Fruit fly (Drosophila melanogaster): Measurements from ENCODE around the gene CG12991.

The CG12991 gene

DNA sequence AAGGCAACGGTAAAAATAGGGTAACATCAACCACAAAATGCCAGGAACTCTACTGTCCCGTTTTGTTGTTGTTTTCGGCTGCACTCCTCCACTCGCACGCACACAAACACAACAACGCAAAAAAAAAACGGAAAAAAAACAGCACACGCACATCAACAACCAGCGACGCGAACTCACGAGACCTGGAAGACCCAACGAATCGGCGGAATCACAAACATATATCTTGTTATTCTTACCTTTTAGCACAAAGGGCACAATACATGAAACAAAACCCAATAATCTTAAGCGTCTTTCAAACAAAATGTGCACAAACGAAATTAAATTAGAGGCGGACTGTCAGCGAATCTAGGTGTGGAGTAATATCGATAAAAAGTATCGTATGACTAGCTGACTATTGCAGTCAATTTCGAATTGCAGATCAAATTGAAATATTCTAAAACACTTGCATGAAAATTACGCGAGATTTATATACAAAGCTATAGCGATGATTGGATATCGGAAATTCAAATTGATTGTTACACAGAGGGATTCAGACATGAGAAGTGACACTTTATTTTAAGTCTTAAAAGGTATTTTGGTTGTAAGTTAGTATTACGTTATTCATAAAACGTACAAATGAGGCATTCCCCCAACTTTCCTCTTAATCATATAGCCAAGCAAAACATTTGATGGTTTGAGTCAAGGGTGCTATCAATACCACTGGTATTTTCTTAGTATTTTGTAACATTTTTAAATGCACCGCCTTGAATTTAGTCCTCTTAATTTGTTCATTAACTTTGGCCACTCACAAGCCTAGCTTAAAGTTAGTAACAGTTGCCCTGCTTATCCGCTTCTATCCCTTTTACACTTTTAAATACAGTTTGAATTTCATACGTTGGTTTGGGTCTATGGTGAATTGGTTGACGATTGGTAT is 536 bp upstream of the CG12991 start, which contains the start of gene Ankle2 (continued):
- TF ChIP-seq CrebB (tag; optimal IDR thresholded peaks at IDR 0.05) (no peak), otp (GFP tag; IDR thresholded peaks at IDR 0.05) (no peak), tup (GFP tag; optimal IDR thresholded peaks at IDR 0.05) (no peak), Dll (GFP tag; IDR thresholded peaks at IDR 0.05; ENCODE audit: partially characterized antibody) (peak; percentile 77), CTCF (GFP tag; optimal IDR thresholded peaks at IDR 0.05) (peak; percentile 23), jing (GFP tag; optimal IDR thresholded peaks at IDR 0.05) (no peak), CG10431 (GFP tag; optimal IDR thresholded peaks at IDR 0.05) (no peak), CG3065 (GFP tag; optimal IDR thresholded peaks at IDR 0.05) (no peak), gfzf (GFP tag; optimal IDR thresholded peaks at IDR 0.05) (peak; percentile 90), Dp (GFP tag; optimal IDR thresholded peaks at IDR 0.05) (peak; percentile 39), tx (GFP tag; optimal IDR thresholded peaks at IDR 0.05) (no peak), CG6791 (GFP tag; IDR thresholded peaks at IDR 0.05; ENCODE audit: partially characterized antibody) (peak; percentile 61), Jarid2 (GFP tag; optimal IDR thresholded peaks at IDR 0.05) (no peak), fd3F (GFP tag; optimal IDR thresholded peaks at IDR 0.05) (no peak), nmo (GFP tag; optimal IDR thresholded peaks at IDR 0.05) (peak; percentile 28), Mrtf (GFP tag; IDR thresholded peaks at IDR 0.05) (no peak), GATAe (GFP tag; conservative IDR thresholded peaks at IDR 0.05) (no peak), hth (optimal IDR thresholded peaks at IDR 0.05) (no peak), E2f1 (GFP tag; IDR thresholded peaks at IDR 0.05) (no peak), gsb (GFP tag; IDR thresholded peaks at IDR 0.05) (no peak), abd-A (tag; optimal IDR thresholded peaks at IDR 0.05) (no peak), shn (GFP tag; optimal IDR thresholded peaks at IDR 0.05) (no peak), CG17829 (tag; optimal IDR thresholded peaks at IDR 0.05) (no peak), br (optimal IDR thresholded peaks at IDR 0.05) (no peak), CG9437 (GFP tag; optimal IDR thresholded peaks at IDR 0.05) (peak; percentile 92), CG11504 (tag; optimal IDR thresholded peaks at IDR 0.05) (no peak), CG3847 (GFP tag; IDR thresholded peaks at IDR 0.05) (no peak), NfI (GFP tag; optimal IDR thresholded peaks at IDR 0.05) (no peak), tio (GFP tag; optimal IDR thresholded peaks at IDR 0.05) (no peak), CG31224 (GFP tag; IDR thresholded peaks at IDR 0.05) (no peak), chinmo (GFP tag; IDR thresholded peaks at IDR 0.05; ENCODE audit: partially characterized antibody) (peak; percentile 61; the same call in 1 of the 4 replicates), aop (GFP tag; IDR thresholded peaks at IDR 0.05) (no peak), CG32772 (GFP tag; IDR thresholded peaks at IDR 0.05) (peak; percentile 49), ato (GFP tag; IDR thresholded peaks at IDR 0.05; ENCODE audit: partially characterized antibody) (0 out of 2 replicates have a peak, but pooled peaks have one; percentile 33), Lhr (GFP tag; optimal IDR thresholded peaks at IDR 0.05) (peak; percentile 54), ci (GFP tag; IDR thresholded peaks at IDR 0.05) (no peak), CG12744 (GFP tag; optimal IDR thresholded peaks at IDR 0.05) (no peak), Oli (tag; optimal IDR thresholded peaks at IDR 0.05) (no peak), H2.0 (GFP tag; IDR thresholded peaks at IDR 0.05) (no peak), CG4424 (GFP tag; optimal IDR thresholded peaks at IDR 0.05) (no peak), amos (GFP tag; IDR thresholded peaks at IDR 0.05; ENCODE audit: partially characterized antibody) (peak; percentile 73), pita (GFP tag; optimal IDR thresholded peaks at IDR 0.05) (peak; percentile 56), CG7963 (GFP tag; IDR thresholded peaks at IDR 0.05; ENCODE audit: partially characterized antibody) (0 out of 3 replicates have a peak, but pooled peaks have one; percentile 41), Chrac-16 (GFP tag; optimal IDR thresholded peaks at IDR 0.05) (no peak), CG15601 (tag; optimal IDR thresholded peaks at IDR 0.05) (no peak), Lim3 (GFP tag; IDR thresholded peaks at IDR 0.05) (no peak), unc-4 (GFP tag; IDR thresholded peaks at IDR 0.05; ENCODE audit: partially characterized antibody) (peak; percentile 63; the same call in 1 of the 2 replicates), Camta (GFP tag; optimal IDR thresholded peaks at IDR 0.05) (no peak), pzg (GFP tag; optimal IDR thresholded peaks at IDR 0.05) (peak; percentile 47)

Data from whole organism, embryonic.